Worm (Caenorhabditis elegans) whole organism, L1 larva: Measurements from ENCODE around the gene swan-2.

ENCODE experiments used
- fkh-10 ChIP-seq: sonication (generic microtip); optimal IDR thresholded peaks from 2 replicates; lab custom pipeline; 2017; ENCODE audit warnings: missing biosample characterization, missing genetic modification reagents, missing genetic modification characterization
- nhr-12 ChIP-seq: sonication (generic microtip); optimal IDR thresholded peaks from 2 replicates; lab custom pipeline; 2017; ENCODE audit warnings: missing biosample characterization, missing genetic modification characterization
- pqm-1 ChIP-seq: sonication (generic microtip); optimal IDR thresholded peaks from 3 replicates; lab custom pipeline; 2017; ENCODE audit warnings: missing biosample characterization, missing genetic modification characterization
- tlp-1 ChIP-seq: fragments of 150-350 bp; optimal IDR thresholded peaks from 2 replicates; lab custom pipeline; 2014; ENCODE audit warnings: missing biosample characterization, missing genetic modification characterization

DNA sequence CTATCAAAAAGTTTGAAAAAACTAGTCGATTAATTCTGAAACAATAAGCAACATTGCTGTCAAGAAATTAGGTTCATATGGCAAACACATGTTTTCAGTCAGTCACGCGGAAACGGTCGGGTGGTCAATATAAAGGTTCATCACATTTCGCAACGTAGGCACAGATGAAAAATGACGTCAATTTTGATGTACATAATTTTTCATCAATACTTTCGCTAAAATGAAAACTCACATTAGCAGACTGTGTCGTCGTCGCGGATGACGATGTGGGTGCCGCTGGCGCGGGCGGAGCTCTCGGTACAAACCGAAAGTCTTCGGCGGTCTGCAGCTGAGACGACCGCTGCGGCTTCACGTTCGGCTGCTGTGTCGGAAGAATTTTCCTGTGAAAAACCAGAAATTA is at the start of gene swan-2:
- TF ChIP-seq tlp-1 (no peak), fkh-10 (no peak), nhr-12 (tag; lab: Kevin White, UChicago) (no peak), pqm-1 (tag; lab: Kevin White, UChicago) (no peak)
